Fruit fly (Drosophila melanogaster) whole organism: ENCODE measurements around the gene HP4.

ENCODE experiments used
- CG8478 ChIP-seq: fragments of >200 bp; optimal IDR thresholded peaks from 2 replicates; lab custom pipeline; 2018; ENCODE audit warnings: inconsistent platforms
- Dll ChIP-seq: fragments of >200 bp; optimal IDR thresholded peaks from 2 replicates; lab custom pipeline; 2017
- EcR ChIP-seq, 2 experiments: fragments of >200 bp; optimal IDR thresholded peaks; 2 replicates each; lab custom pipeline; 2017; ENCODE audit warnings: missing biosample characterization in 2 of 2, missing genetic modification characterization in 2 of 2, missing genetic modification reagents in 2 of 2
- pan ChIP-seq: fragments of >200 bp; optimal IDR thresholded peaks from 2 replicates; lab custom pipeline; 2017
- psq ChIP-seq: fragments of >200 bp; optimal IDR thresholded peaks from 2 replicates; lab custom pipeline; 2017
- usp ChIP-seq: fragments of >200 bp; optimal IDR thresholded peaks from 2 replicates; lab custom pipeline; 2017; ENCODE audit warnings: missing biosample characterization, missing genetic modification characterization, mixed read lengths

HP4 gene

dm6 chr3L:7938638-7939037 lies 37.3 kb downstream of the HP4 start:
- TF ChIP-seq usp (GFP tag; lab: Kevin White, UChicago) (no peak), CG8478 (no peak), pan (lab: Kevin White, UChicago) (no peak), Dll (lab: Kevin White, UChicago) (no peak), EcR (GFP tag; optimal IDR thresholded peaks at IDR 0.05; lab: Kevin White, UChicago) (no peak)

DNA sequence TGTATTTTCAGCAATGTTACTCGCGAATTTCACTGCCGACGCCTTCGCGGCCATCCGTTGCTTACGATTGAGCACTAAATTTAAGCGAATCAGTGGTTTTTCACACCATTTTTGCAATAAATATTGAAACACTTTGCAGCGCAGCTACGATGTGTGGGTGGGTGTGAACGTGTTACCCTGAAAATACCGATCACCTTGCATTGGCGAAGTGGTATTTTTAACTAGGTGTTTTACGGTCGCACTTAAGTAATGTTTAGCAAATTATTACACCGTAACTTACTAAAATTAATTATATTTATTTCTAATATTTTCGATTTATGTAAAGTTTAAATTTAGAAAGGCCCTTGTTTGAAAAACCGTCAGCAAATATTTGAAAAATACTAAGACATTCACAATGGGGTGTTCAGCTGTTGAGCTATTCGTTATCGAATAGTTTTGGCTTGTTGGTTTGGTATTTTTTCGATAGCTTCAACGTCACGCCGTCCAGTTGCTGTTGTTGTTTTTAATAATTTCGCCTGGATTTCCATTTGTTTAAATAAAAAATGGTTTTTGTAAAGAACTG lies 39.9 kb downstream of the HP4 start, which contains the start of the genes syd and Srp9:
Gene syd (minus strand): TSS at position 188 of the 562 bp plus-strand sequence.
Gene Srp9 (plus strand): TSS at position 441 of the 562 bp plus-strand sequence.
- TF ChIP-seq usp (GFP tag; lab: Kevin White, UChicago) (no peak), EcR (GFP tag; optimal IDR thresholded peaks at IDR 0.05; lab: Kevin White, UChicago) (no peak), psq (lab: Kevin White, UChicago) (no peak)

dm6 chr3L:7935409-7935932 lies 40.5 kb downstream of the HP4 start:
- TF ChIP-seq psq (lab: Kevin White, UChicago) (no peak), usp (GFP tag; lab: Kevin White, UChicago) (no peak), EcR (GFP tag; optimal IDR thresholded peaks at IDR 0.05; lab: Kevin White, UChicago) (no peak), CG8478 (no peak), Dll (lab: Kevin White, UChicago) (no peak), pan (lab: Kevin White, UChicago) (no peak)

dm6 chr3L:7934857-7935256 lies 41.1 kb downstream of the HP4 start:
- no peak for TF ChIP-seq CG8478
- TF ChIP-seq Dll (lab: Kevin White, UChicago): no peak
- TF ChIP-seq EcR (GFP tag; optimal IDR thresholded peaks at IDR 0.05; lab: Kevin White, UChicago): no peak
- TF ChIP-seq pan (lab: Kevin White, UChicago): no peak
- TF ChIP-seq psq (lab: Kevin White, UChicago): no peak
- no peak for TF ChIP-seq usp (GFP tag; lab: Kevin White, UChicago)

DNA sequence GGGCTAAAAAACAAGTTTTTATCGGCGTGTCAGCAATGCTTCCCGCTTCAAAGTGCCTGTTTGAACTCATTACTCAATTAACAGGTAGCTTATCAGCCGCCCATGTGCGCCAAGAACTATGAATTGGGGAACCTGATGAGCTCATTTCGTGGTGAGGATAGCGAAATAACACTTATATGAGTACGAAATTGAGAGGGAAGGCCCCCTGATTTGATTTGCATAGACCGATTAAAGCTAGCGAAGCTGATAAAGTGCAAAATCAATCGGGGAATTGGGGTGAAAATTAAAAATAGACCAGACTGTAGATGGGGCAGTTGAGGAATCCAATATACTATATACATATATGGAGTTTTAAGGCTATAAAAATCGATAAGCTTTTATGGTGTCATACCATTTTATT lies 41.8 kb downstream of the HP4 start:
- TF ChIP-seq psq (lab: Kevin White, UChicago) (no peak), pan (lab: Kevin White, UChicago) (no peak)
